Worm (Caenorhabditis elegans) whole organism, midembryonic: Measurements from ENCODE around the gene T10F2.2.

Experiments used
- T22C8.4 ChIP-seq: fragments of 200-800 bp; sonication (Bioruptor generic); IDR thresholded peaks from 2 replicates; pipeline ENCODE4 v1.3.6; 2022; ENCODE audit warnings: missing genetic modification characterization, missing compliant biosample characterization
- cog-1 ChIP-seq: sonication (generic microtip); optimal IDR thresholded peaks from 2 replicates; lab custom pipeline; 2016; ENCODE audit warnings: missing genetic modification characterization, missing compliant biosample characterization
- flt-1 ChIP-seq: fragments of 200-800 bp; sonication (Bioruptor generic); IDR thresholded peaks from 2 replicates; pipeline ENCODE4 v1.3.6; 2022; ENCODE audit warnings: missing genetic modification characterization, missing compliant biosample characterization
- klf-2 ChIP-seq: fragments of 200-800 bp; sonication (Bioruptor generic); conservative IDR thresholded peaks from 2 replicates; pipeline ENCODE4 v1.3.6; 2022; ENCODE audit warnings: missing genetic modification reagents, missing genetic modification characterization, missing compliant biosample characterization
- med-1 ChIP-seq: sonication (generic microtip); optimal IDR thresholded peaks from 2 replicates; lab custom pipeline; 2017; ENCODE audit warnings: missing genetic modification characterization, mild to moderate bottlenecking, missing compliant biosample characterization, antibody characterized with exemption, missing genetic modification reagents; ENCODE audit not compliant: insufficient read depth
- ref-1 ChIP-seq: fragments of 200-800 bp; sonication (Bioruptor generic); conservative IDR thresholded peaks from 2 replicates; pipeline ENCODE4 v1.3.6; 2022; ENCODE audit warnings: missing genetic modification reagents, missing genetic modification characterization, missing compliant biosample characterization
- tab-1 ChIP-seq: fragments of 200-800 bp; sonication (Bioruptor generic); IDR thresholded peaks from 2 replicates; pipeline ENCODE4 v1.3.6; 2022; ENCODE audit warnings: missing genetic modification characterization, missing compliant biosample characterization
- ztf-23 ChIP-seq: fragments of 200-800 bp; sonication (Bioruptor generic); IDR thresholded peaks from 2 replicates; pipeline ENCODE4 v1.3.6; 2022; ENCODE audit warnings: missing genetic modification reagents, missing genetic modification characterization, missing compliant biosample characterization
- ztf-29 ChIP-seq: fragments of 200-800 bp; sonication (Bioruptor generic); IDR thresholded peaks from 2 replicates; pipeline ENCODE4 v1.3.6; 2022; ENCODE audit warnings: missing genetic modification reagents, missing genetic modification characterization, missing compliant biosample characterization

Gene T10F2.2

DNA sequence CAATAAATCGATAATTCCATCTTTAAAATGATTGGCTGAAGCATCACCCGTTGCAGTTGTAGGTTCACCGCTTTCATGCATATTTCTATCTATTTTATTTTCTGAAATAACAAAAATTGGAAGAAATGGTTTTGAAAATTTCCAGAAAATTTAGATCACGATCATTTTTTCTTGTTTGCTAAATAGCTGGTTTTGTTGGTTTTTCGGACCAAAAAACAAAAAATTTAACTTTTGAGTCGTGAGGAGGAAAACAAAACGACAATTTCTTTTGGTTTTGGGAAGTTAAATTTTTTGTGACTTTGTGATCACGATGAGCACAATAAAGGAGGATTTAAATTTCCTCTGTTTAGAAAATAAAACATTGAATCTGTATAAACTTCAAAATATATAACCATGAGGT, at the start of gene T10F2.2:
TSS of gene T10F2.2 (minus strand) at position 101 of the 400 bp plus-strand sequence.
- no peak for TF ChIP-seq ref-1
- TF ChIP-seq T22C8.4: no peak
- TF ChIP-seq cog-1 (tag; lab: Kevin White, UChicago): no peak
- no peak for TF ChIP-seq ztf-29 (GFP tag; lab: Robert Waterston, UW)
- no peak for TF ChIP-seq klf-2
- TF ChIP-seq tab-1 (GFP tag; lab: Robert Waterston, UW): no peak
- TF ChIP-seq med-1 (GFP tag; lab: Kevin White, UChicago): no peak
- TF ChIP-seq ztf-23 (GFP tag; lab: Robert Waterston, UW): no peak

DNA sequence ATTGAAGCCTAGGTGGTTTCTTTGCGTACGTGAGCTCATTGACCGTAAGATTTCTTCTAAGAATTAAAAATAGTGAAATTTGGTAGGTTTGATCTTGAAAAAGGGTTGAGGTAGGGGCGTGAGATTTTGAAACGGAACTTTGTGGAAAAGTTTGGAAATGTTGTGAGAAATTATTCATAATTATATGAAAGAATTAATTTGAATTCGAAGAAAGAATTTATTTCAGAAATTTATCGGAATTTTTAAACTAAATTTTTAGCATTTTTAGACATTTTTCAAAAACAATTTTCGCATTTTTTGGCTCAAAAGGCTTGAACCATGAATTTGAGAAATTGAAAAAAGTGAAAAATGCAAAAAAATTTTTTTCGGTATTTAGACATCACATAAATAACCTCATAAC, 49.1 kb upstream of the T10F2.2 start:
- TF ChIP-seq ztf-23 (GFP tag; lab: Robert Waterston, UW) (no peak), flt-1 (GFP tag; lab: Robert Waterston, UW) (no peak), klf-2 (no peak), ztf-29 (GFP tag; lab: Robert Waterston, UW) (no peak), ref-1 (no peak), cog-1 (tag; lab: Kevin White, UChicago) (no peak), tab-1 (GFP tag; lab: Robert Waterston, UW) (no peak), med-1 (GFP tag; lab: Kevin White, UChicago) (no peak), T22C8.4 (no peak)

ce11 chrIII:5211137-5211648, 46.1 kb upstream of the T10F2.2 start:
- TF ChIP-seq flt-1 (GFP tag; lab: Robert Waterston, UW) (peak; percentile 80; the same call in 1 of the 2 replicates), tab-1 (GFP tag; lab: Robert Waterston, UW) (peak; percentile 88), ztf-23 (GFP tag; lab: Robert Waterston, UW) (peak; percentile 78), klf-2 (peak; percentile 75), med-1 (GFP tag; lab: Kevin White, UChicago) (peak; percentile 12), ref-1 (peak; percentile 65; the same call in 1 of the 2 replicates), ztf-29 (GFP tag; lab: Robert Waterston, UW) (peak; percentile 42; the same call in 1 of the 2 replicates)

DNA sequence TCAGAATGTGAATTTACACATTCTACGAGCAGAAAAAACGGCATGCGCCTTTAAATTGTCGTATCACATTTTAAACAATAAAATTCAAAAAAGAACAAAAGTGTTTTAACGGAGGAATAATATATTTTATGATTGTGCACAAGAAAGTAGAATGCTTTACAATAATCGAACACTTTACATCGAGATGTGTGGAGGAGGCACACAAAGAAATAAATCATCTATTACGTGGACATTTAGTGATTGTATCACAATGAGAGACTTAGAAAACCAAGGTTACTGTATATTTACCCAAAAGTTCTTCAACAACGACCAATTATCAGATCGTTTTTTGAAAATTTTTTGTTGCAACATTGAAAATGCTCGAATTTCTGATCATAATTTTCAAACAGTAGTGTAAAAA, 45.2 kb upstream of the T10F2.2 start:
- TF ChIP-seq klf-2 (no peak), ztf-29 (GFP tag; lab: Robert Waterston, UW) (no peak), ref-1 (no peak), T22C8.4 (no peak), med-1 (GFP tag; lab: Kevin White, UChicago) (no peak), tab-1 (GFP tag; lab: Robert Waterston, UW) (no peak), ztf-23 (GFP tag; lab: Robert Waterston, UW) (no peak), cog-1 (tag; lab: Kevin White, UChicago) (no peak), flt-1 (GFP tag; lab: Robert Waterston, UW) (no peak)

DNA sequence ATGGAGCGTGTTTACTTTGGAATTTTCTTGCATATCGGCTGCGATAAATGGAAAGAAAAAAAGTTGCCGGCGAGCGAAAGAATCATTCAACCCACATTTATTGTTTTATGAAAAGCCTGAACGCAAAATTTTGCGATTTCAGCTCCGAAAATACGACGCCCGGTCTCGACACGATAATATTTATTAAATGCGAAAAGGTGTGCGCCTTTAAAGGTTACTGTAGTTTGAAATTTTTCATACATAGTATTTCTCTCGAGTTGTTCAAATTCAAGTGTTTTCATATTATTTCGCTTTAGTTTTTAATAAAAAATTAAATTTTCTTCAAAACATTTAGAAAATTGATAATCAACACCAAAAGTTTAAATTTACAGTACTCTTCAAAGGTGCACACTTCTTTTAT, 43.9 kb upstream of the T10F2.2 start, which contains the start of gene syx-16:
TSS of gene syx-16 (minus strand) at position 118 of the 400 bp plus-strand sequence.
- TF ChIP-seq med-1 (GFP tag; lab: Kevin White, UChicago) (no peak), tab-1 (GFP tag; lab: Robert Waterston, UW) (no peak), cog-1 (tag; lab: Kevin White, UChicago) (no peak)

DNA sequence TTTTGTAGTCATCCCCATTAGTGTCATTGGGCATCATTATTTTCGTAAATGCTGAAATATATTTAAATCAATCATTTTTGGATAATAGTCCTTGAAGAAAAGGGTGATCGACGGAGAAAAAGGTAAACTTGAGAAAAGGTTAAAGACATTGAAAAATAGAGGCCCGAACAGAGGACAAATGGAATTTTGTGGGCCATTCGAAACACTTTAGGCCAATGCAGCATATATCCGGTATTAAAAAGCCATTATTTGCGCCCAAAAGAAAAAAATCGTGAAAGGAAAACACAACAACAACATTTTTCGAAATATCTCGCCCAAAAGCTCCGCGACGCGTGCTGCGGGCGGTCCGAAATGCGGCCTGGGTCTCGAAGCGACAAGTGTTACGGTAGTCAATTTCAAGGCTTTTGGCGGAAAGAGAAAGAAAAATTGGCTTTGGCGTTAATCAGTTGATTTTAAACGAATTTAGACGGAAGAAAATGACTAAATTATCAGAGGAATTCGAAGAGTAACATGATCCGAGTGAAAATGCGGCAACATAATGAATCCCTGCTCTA, 41.8 kb upstream of the T10F2.2 start, which contains the start of gene morc-1:
TSS of gene morc-1 (minus strand) at position 51 of the 554 bp plus-strand sequence.
- TF ChIP-seq tab-1 (GFP tag; lab: Robert Waterston, UW) (no peak), klf-2 (no peak), cog-1 (tag; lab: Kevin White, UChicago) (no peak), med-1 (GFP tag; lab: Kevin White, UChicago) (no peak), flt-1 (GFP tag; lab: Robert Waterston, UW) (no peak), ref-1 (no peak), ztf-23 (GFP tag; lab: Robert Waterston, UW) (no peak), ztf-29 (GFP tag; lab: Robert Waterston, UW) (no peak), T22C8.4 (no peak)

DNA sequence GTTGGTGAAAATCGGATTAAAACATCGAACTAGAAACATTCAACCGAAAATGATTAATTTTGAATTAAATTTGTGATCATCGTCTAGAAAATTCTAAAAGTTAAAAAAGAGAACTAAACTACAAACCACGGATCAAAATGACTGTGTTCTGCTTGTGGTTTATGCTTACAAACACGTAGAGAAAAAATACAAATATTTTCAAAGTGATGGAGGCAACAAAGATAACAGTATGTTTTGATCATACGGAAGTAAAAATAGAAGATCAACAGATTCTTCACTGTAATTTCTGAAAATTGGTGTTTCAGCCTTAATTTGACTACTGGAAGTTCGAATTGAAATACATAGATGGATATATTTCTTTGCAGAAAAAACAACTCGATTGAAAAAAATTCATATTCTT, 38.2 kb upstream of the T10F2.2 start:
- no peak for TF ChIP-seq klf-2
- TF ChIP-seq ztf-23 (GFP tag; lab: Robert Waterston, UW): no peak
- TF ChIP-seq cog-1 (tag; lab: Kevin White, UChicago): no peak
- TF ChIP-seq ref-1: no peak
- TF ChIP-seq flt-1 (GFP tag; lab: Robert Waterston, UW): no peak

DNA sequence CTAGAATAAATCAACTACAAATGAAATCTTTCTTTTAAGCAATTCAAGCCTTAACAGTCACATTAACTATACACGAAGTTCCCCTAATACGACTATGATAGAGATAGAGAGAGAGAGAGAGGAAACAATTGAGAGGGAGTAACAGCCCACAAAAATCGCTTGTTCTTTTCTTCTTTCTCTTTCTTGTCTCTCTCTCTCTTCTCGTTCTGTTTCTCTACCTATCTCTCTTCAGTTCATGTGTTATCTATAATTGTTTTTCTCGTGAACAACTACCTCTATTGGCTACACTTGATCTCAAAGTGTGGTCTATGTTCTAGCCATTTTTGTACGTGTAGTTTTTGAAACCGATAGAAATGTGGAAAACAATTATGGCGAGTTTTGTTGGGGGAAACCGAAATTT, 37.5 kb upstream of the T10F2.2 start:
- TF ChIP-seq cog-1 (tag; lab: Kevin White, UChicago) (no peak), klf-2 (no peak)

- TF ChIP-seq klf-2: no peak
- no peak for TF ChIP-seq T22C8.4
- no peak for TF ChIP-seq ztf-23 (GFP tag; lab: Robert Waterston, UW)
- no peak for TF ChIP-seq cog-1 (tag; lab: Kevin White, UChicago)
- TF ChIP-seq flt-1 (GFP tag; lab: Robert Waterston, UW): no peak
- TF ChIP-seq ref-1: no peak
- TF ChIP-seq ztf-29 (GFP tag; lab: Robert Waterston, UW): no peak
Observed at ce11 chrIII:5201267-5201666, 36.2 kb upstream of the T10F2.2 start.

- TF ChIP-seq med-1 (GFP tag; lab: Kevin White, UChicago): no peak
- no peak for TF ChIP-seq tab-1 (GFP tag; lab: Robert Waterston, UW)
- TF ChIP-seq cog-1 (tag; lab: Kevin White, UChicago): no peak
- no peak for TF ChIP-seq ztf-29 (GFP tag; lab: Robert Waterston, UW)
- no peak for TF ChIP-seq klf-2
- TF ChIP-seq flt-1 (GFP tag; lab: Robert Waterston, UW): no peak
- TF ChIP-seq ztf-23 (GFP tag; lab: Robert Waterston, UW): no peak
- TF ChIP-seq T22C8.4: no peak
- TF ChIP-seq ref-1: no peak
Observed at ce11 chrIII:5200349-5200748, 35.2 kb upstream of the T10F2.2 start.
